Worm (Caenorhabditis elegans): ENCODE data around the gene ZK896.5.

Gene ZK896.5

ce11 chrIV:12831609-12832500, 47.6 kb downstream of the ZK896.5 start:
- TF ChIP-seq lin-39 (tag; optimal IDR thresholded peaks at IDR 0.05) (peak; percentile 32), hmg-11 (tag; optimal IDR thresholded peaks at IDR 0.05) (peak; percentile 0), nhr-67 (tag; optimal IDR thresholded peaks at IDR 0.05) (no peak), zag-1 (tag; optimal IDR thresholded peaks at IDR 0.05) (no peak), pha-4 (tag; optimal IDR thresholded peaks at IDR 0.05) (peak; percentile 9), ama-1 (optimal IDR thresholded peaks at IDR 0.05) (no peak), fkh-10 (GFP tag; optimal IDR thresholded peaks at IDR 0.05) (no peak)

- no peak for TF ChIP-seq elt-3 (tag; optimal IDR thresholded peaks at IDR 0.05)
- peak; percentile 26 for TF ChIP-seq hmg-11 (tag; optimal IDR thresholded peaks at IDR 0.05)
- TF ChIP-seq ceh-16 (tag; optimal IDR thresholded peaks at IDR 0.05): no peak
- TF ChIP-seq zag-1 (tag; optimal IDR thresholded peaks at IDR 0.05): no peak
Observed at ce11 chrIV:12830829-12831392, 48.5 kb downstream of the ZK896.5 start.

Measured in whole organism, L3 larva.